Worm (Caenorhabditis elegans): ENCODE data around the gene F53H1.4.
"Not testable (repeated sequence)": the region's sequence is repeated elsewhere in the genome, so short reads cannot be mapped to it uniquely, and the experiment has no call there.

F53H1.4 gene

DNA sequence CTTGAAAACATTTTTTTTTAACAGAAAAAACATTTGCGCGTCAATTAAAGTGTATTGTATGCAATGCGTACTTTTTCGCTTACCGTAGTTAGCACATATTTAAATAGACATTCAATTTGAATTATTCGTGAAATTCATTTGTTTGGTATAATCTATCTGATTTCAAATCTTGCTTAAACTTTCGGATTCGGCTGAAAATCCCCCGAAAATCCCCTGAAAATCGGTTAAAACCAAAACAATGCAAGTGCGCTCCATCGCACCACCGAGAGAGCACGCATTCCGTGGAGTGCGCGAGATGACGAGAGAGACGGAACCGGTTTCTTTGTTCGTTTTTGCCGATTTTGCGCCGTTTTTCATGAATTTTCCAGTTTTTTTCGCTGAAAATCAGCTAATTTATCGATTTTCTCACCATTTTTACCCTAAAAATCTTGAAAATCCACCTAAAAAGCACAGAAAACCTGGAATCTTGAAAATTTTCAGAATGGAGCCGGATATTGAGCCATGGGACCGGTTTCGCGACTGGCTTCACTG, 18.8 kb downstream of the F53H1.4 start, which contains the start of gene F53H1.3 (continued):
- no peak for TF ChIP-seq hlh-26 (GFP tag; conservative IDR thresholded peaks at IDR 0.05)
- TF ChIP-seq fkh-3 (tag; optimal IDR thresholded peaks at IDR 0.05): no peak
- no peak for TF ChIP-seq dpff-1 (tag; optimal IDR thresholded peaks at IDR 0.05)
- TF ChIP-seq madf-8 (GFP tag; conservative IDR thresholded peaks at IDR 0.05): peak; percentile 28; the same call in 1 of the 2 replicates
- TF ChIP-seq lin-54 (GFP tag; optimal IDR thresholded peaks at IDR 0.05): peak; percentile 55
- 0 out of 2 replicates have a peak, but pooled peaks have one; percentile 36 for TF ChIP-seq attf-3 (GFP tag; conservative IDR thresholded peaks at IDR 0.05)
- TF ChIP-seq let-607 (tag; optimal IDR thresholded peaks at IDR 0.05): no peak
- TF ChIP-seq madf-6 (GFP tag; IDR thresholded peaks at IDR 0.05): peak; percentile 64
- TF ChIP-seq pha-4 (tag; optimal IDR thresholded peaks at IDR 0.05): no peak
- peak; percentile 31 for TF ChIP-seq athp-1 (tag; optimal IDR thresholded peaks at IDR 0.05)
- TF ChIP-seq mcd-1 (GFP tag; IDR thresholded peaks at IDR 0.05): peak; percentile 96

DNA sequence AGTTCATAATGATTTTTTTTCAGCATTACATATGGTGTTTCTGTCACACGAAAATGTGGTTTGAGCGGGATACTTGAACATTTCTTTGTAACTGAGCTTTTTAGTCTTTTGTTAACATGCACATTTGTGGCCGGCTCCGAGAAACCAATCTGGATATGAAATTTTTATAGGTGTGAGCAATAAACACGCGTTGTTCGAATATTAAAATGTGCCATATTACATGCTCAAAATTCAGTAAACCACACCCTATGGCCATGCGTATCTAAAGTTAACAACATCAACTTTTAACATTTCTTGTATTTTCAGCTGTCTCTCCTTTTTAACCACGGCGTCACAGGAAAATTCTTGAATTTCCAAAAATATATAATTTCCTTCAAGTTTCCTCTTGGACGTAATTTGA, 30.8 kb downstream of the F53H1.4 start, which contains the start of gene F58F6.6:
TSS of gene F58F6.6 (plus strand) at position 301 of the 400 bp plus-strand sequence.
- not testable (repeated sequence) for TF ChIP-seq hrde-1 (tag; optimal IDR thresholded peaks at IDR 0.05; ENCODE audit: borderline replicate concordance); bed-1 (GFP tag; IDR thresholded peaks at IDR 0.05); tbp1 (GFP tag; optimal IDR thresholded peaks at IDR 0.05)

DNA sequence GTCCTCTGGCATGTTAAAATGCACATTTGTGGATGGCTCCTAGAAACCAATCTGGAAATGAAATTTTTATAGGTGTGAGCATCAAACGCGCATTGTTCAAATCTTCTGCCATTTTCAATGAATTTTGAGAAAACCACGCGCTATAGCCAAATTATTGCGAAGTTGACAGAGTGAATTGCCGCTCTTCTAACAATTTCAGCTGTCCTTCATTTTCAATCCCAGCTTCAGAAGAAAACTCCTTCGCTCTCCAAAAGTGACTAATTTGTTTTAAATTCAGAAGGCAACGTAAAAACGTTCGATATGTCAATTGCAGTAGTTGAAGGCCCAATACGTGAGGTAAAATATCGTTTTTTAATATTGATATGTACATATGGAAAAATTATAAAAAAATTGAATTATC, 33.4 kb downstream of the F53H1.4 start, which contains the start of gene F58F6.5:
TSS of gene F58F6.5 (plus strand) at position 301 of the 400 bp plus-strand sequence.
- not testable (repeated sequence) for TF ChIP-seq ekl-4 (GFP tag; IDR thresholded peaks at IDR 0.05); pha-4 (tag; optimal IDR thresholded peaks at IDR 0.05); C17E4.6 (GFP tag; IDR thresholded peaks at IDR 0.05)

DNA sequence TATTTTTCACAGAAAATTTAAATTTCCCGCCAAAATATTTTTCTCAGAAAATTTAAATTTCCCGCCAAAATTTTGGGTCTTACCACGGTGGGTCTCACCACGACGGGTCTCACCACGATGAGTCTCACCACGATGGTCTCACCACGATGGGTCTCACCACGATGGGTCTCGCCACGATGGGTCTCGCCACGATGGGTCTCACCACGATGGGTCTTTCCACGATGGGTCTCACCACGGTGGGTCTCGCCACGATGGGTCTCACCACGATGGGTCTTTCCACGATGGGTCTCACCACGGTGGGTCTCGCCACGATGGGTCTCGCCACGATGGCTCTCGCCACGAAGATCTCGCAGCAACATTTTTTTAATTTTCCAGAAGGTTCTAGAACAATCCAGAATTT, 35.5 kb downstream of the F53H1.4 start:
- TF ChIP-seq F33H1.4 (GFP tag; IDR thresholded peaks at IDR 0.05): peak; percentile 55; the same call in 1 of the 2 replicates
- peak; percentile 8; the same call in 1 of the 2 replicates for TF ChIP-seq egrh-3 (GFP tag; IDR thresholded peaks at IDR 0.05)

DNA sequence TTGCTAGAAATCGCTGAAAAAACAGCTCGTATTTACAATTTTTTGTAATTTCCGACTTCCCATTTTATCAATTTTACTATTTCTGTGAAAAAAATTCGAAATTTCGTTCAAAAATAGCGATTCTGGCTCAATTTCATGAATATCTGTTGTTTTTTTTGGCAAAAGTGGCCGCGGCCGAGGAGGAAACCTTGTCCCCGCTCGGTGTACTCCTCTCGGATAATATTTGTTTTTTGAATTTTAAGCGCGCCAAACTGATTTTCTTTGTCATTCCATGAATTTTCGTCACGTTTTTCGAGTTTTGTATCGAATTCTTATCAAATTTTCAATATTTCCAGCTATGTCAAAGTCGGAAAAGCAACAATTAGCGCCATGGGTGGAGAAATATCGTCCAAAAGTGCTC, 37.0 kb downstream of the F53H1.4 start, which contains the start of gene rfc-2:
TSS of gene rfc-2 (plus strand) at position 334 of the 400 bp plus-strand sequence.
- TF ChIP-seq athp-1 (tag; optimal IDR thresholded peaks at IDR 0.05) (no peak), Y67H2A.10 (GFP tag; conservative IDR thresholded peaks at IDR 0.05) (no peak), madf-6 (GFP tag; IDR thresholded peaks at IDR 0.05) (0 out of 2 replicates have a peak, but pooled peaks have one; percentile 10), C06A6.2 (GFP tag; conservative IDR thresholded peaks at IDR 0.05) (no peak), lag-1 (GFP tag; IDR thresholded peaks at IDR 0.05) (no peak), mel-28 (tag; optimal IDR thresholded peaks at IDR 0.05; ENCODE audit: borderline replicate concordance) (no peak), ekl-4 (GFP tag; IDR thresholded peaks at IDR 0.05) (no peak), Y56A3A.18 (GFP tag; IDR thresholded peaks at IDR 0.05) (no peak), snpc-4 (GFP tag; optimal IDR thresholded peaks at IDR 0.05) (no peak), snpc-4 (tag; optimal IDR thresholded peaks at IDR 0.05) (no peak), F57C9.4 (tag; optimal IDR thresholded peaks at IDR 0.05) (no peak), bed-2 (GFP tag; IDR thresholded peaks at IDR 0.05) (no peak), hmg-20 (GFP tag; IDR thresholded peaks at IDR 0.05) (no peak), B0336.3 (GFP tag; IDR thresholded peaks at IDR 0.05) (no peak), dox-1 (GFP tag; IDR thresholded peaks at IDR 0.05) (peak; percentile 42; the same call in 1 of the 2 replicates), lin-26 (GFP tag; IDR thresholded peaks at IDR 0.05) (no peak), atf-7 (tag; optimal IDR thresholded peaks at IDR 0.05) (no peak), mcd-1 (GFP tag; IDR thresholded peaks at IDR 0.05) (peak; percentile 33; the same call in 1 of the 2 replicates), lin-54 (GFP tag; optimal IDR thresholded peaks at IDR 0.05) (peak; percentile 4), D2030.7 (GFP tag; IDR thresholded peaks at IDR 0.05) (0 out of 2 replicates have a peak, but pooled peaks have one; percentile 24), snpc-1.1 (tag; optimal IDR thresholded peaks at IDR 0.05; ENCODE audit: insufficient read depth) (no peak), F23B12.7 (tag; optimal IDR thresholded peaks at IDR 0.05; ENCODE audit: insufficient read depth) (no peak), him-1 (tag; optimal IDR thresholded peaks at IDR 0.05) (peak; percentile 26)

All from whole organism, young adult.